Fruit fly (Drosophila melanogaster): ENCODE results near the gene vig.

The vig gene

DNA sequence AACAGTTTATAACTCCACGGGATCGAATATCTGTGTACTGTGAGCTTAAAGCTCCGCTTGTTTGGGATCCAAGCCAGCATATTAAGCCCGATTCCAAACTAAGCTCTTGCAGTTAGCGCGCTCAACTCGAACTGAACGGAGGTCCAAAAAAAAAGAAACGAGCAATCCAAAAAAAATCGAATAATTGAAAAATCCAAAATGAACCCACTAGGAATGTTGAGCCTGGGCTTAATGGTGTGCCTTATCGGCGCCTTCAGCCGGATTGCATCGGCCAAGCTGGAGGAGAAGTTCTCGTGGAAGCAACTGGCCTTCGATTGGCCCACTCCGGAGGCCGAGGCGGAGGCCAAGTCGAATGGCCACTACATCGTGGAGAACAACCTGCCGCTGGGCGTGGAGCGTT lies 34.8 kb downstream of the vig start, which contains the start of gene yellow-c:
Gene yellow-c, plus strand, starts transcription at position 29 of the 400 bp plus-strand sequence.
- TF ChIP-seq Myc (optimal IDR thresholded peaks at IDR 0.05) (no peak), insv (optimal IDR thresholded peaks at IDR 0.05) (no peak), ttk (optimal IDR thresholded peaks at IDR 0.05) (no peak), psq (optimal IDR thresholded peaks at IDR 0.05) (no peak), h (optimal IDR thresholded peaks at IDR 0.05) (no peak), Sin3A (optimal IDR thresholded peaks at IDR 0.05) (no peak)

DNA sequence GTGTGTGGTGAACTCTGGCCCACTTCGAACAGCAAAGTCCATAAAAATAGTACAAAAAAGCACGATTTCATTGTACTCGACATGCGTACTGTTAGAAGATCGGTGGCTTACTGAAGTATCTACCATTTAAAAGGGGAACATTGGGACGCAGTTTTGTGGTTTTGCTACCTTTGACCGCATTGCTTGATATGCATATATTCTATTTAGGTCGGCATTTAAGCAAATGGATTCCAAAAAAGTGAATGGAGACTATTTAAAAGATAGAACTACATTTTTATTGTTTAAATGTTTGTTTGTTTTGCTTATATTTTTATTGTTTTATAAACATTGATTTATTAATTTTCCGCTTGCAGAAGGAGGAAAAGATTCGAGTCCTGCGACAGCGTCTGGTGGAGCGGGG lies 38.5 kb downstream of the vig start, which contains the start of gene CG31832:
Gene CG31832, minus strand, starts transcription at position 101 of the 400 bp plus-strand sequence.
- TF ChIP-seq Sin3A (optimal IDR thresholded peaks at IDR 0.05) (no peak), ttk (optimal IDR thresholded peaks at IDR 0.05) (no peak), Myc (optimal IDR thresholded peaks at IDR 0.05) (no peak), psq (optimal IDR thresholded peaks at IDR 0.05) (no peak), h (optimal IDR thresholded peaks at IDR 0.05) (no peak), insv (optimal IDR thresholded peaks at IDR 0.05) (no peak)

DNA sequence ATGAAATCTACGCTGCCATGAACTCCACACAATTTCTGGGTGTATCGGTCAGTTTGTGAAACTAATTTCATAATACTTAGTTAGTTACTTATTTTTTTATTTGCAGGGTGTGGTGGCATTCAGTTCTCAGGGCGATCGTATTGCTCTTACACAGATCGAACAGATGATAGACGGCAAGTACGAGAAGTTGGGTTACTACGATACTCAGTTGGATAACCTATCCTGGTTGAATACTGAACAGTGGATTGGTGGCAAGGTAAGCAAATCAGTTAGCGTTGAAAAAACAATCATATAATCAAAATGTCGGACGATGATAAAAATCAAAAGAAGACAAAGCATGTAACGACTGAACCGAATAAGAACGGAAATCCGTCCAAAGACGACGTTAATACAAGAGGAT lies 43.5 kb downstream of the vig start, which contains the start of gene CG33310:
Gene CG33310, plus strand, starts transcription at position 301 of the 400 bp plus-strand sequence.
- TF ChIP-seq ttk (optimal IDR thresholded peaks at IDR 0.05) (no peak), insv (optimal IDR thresholded peaks at IDR 0.05) (no peak), h (optimal IDR thresholded peaks at IDR 0.05) (no peak), Myc (optimal IDR thresholded peaks at IDR 0.05) (no peak)

DNA sequence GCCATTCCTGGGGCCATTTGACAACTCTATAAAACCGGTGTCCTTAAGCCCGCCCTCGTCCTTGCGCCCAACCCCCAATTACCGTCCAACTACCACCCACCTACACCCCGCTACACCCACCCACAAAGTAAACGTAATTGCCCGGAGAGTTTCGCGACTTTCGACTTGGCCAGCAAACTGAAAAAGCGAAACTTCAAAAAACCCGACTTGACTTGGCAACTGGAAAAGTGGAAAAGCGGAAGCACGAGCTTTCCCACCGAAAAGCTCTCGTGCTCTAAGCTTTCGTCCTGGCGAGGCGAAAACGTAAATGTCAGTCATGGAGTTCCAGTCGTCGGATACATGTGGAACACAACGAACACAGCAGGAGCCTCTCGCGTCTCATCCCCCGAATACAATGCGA lies 54.1 kb downstream of the vig start, which contains the start of gene GABA-B-R1:
Gene GABA-B-R1, plus strand, starts transcription at position 301 of the 400 bp plus-strand sequence.
- TF ChIP-seq psq (optimal IDR thresholded peaks at IDR 0.05) = no peak

DNA sequence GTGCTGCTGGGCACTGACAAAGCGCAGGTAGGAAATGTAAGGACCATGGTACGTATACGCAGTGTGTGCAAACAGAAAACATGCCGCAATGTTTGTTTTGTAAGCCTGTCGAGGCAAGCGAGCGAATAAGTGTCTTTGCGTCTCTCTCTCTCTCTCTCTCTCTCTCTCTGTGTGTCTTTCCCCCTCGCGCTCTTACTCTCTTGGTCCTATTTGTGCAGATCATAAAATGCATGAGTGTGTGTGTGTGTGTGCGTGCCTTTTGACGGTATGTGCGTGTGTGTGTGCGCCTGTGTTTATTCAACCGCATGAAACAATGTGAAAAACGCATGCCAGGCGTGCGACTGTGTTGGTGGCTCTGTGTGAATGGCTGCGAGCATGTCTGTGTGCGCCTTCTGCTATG lies 56.6 kb downstream of the vig start:
- TF ChIP-seq Myc (optimal IDR thresholded peaks at IDR 0.05) = no peak
- no peak for TF ChIP-seq Sin3A (optimal IDR thresholded peaks at IDR 0.05)
- TF ChIP-seq insv (optimal IDR thresholded peaks at IDR 0.05) = no peak
- TF ChIP-seq psq (optimal IDR thresholded peaks at IDR 0.05) = no peak
- no peak for TF ChIP-seq h (optimal IDR thresholded peaks at IDR 0.05)
- no peak for TF ChIP-seq ttk (optimal IDR thresholded peaks at IDR 0.05)

Measured in Kc167 (cell line).